Fruit fly (Drosophila melanogaster): Measurements from ENCODE around the gene CG8892.

Gene CG8892

DNA sequence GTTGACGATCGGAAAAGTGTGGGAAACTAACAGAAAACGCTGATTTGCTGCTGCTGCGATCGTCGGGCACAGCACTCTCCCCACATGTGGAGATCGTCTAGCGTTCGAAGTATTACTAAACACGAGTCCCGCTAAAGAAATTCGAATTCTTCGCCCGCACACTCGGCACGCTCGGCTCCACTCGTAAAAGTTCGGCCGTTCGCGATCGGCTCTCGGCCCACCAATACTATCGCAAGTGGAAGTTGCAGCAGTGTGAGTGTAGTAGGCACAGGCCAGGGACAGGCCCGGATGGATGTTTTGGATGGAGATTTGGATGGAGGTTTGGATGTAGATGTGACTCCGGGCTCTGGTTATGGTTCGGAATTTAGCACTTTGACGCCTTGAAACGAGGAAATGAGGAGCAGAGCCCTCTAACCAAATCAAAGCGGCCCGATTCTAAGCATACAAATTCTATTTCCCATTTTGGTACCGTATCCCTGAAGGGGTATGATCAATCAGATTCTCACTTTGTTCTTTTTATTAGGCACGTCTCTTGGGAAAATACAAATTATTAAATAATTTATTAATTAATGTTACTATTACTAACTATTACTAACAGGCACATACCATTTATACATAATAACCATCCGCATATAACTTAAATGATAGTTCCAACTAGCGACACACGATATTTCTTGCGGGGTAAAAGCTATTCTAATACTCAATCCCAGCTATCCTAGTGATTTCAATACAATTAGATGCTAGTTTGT lies 46.1 kb upstream of the CG8892 start:
- TF ChIP-seq Clk (GFP tag; optimal IDR thresholded peaks at IDR 0.05), result no peak
- TF ChIP-seq Crg-1 (GFP tag; optimal IDR thresholded peaks at IDR 0.05), result no peak
- TF ChIP-seq kay (GFP tag; ENCODE audit: borderline replicate concordance), result no peak
- no peak for TF ChIP-seq pad (GFP tag; optimal IDR thresholded peaks at IDR 0.05)
- peak; percentile 3 for TF ChIP-seq cic (GFP tag; optimal IDR thresholded peaks at IDR 0.05)
- TF ChIP-seq cnc (optimal IDR thresholded peaks at IDR 0.05), result no peak
- TF ChIP-seq tj (GFP tag; optimal IDR thresholded peaks at IDR 0.05), result peak; percentile 41
- no peak for TF ChIP-seq CG33017 (tag; optimal IDR thresholded peaks at IDR 0.05)

DNA sequence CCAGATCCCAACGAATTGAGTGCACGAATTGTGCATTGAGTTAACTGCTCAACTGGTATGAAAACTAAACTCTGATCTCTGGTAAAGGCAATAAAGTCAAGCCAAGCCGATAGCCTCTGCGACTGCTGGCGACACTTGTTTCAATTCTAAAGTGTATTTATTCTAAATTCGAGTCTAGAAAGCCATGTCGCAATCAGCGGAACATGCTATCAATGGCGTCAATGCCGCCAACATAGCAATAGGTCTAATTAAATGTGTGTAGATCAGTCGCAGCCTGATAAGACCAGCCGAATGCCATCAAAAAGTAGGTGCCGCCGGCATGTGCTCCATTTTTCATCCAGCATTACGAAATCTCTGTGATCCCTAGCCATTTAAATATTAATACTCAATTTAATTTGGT lies 44.2 kb upstream of the CG8892 start:
- TF ChIP-seq CG5204 (GFP tag; optimal IDR thresholded peaks at IDR 0.05) (no peak), Mnt (GFP tag; optimal IDR thresholded peaks at IDR 0.05) (no peak), tj (GFP tag; optimal IDR thresholded peaks at IDR 0.05) (no peak), CG33017 (tag; optimal IDR thresholded peaks at IDR 0.05) (no peak), bab1 (GFP tag; optimal IDR thresholded peaks at IDR 0.05) (no peak), cic (GFP tag; optimal IDR thresholded peaks at IDR 0.05) (no peak), kay (GFP tag; ENCODE audit: borderline replicate concordance) (no peak), cnc (optimal IDR thresholded peaks at IDR 0.05) (no peak), ovo (GFP tag; optimal IDR thresholded peaks at IDR 0.05) (no peak), toe (GFP tag; optimal IDR thresholded peaks at IDR 0.05) (no peak), CG1620 (GFP tag; optimal IDR thresholded peaks at IDR 0.05) (no peak), Clk (GFP tag; optimal IDR thresholded peaks at IDR 0.05) (no peak)

- TF ChIP-seq CG1620 (GFP tag; optimal IDR thresholded peaks at IDR 0.05), result no peak
- TF ChIP-seq Hr96 (GFP tag; optimal IDR thresholded peaks at IDR 0.05), result no peak
- no peak for TF ChIP-seq cnc (optimal IDR thresholded peaks at IDR 0.05)
- no peak for TF ChIP-seq tj (GFP tag; optimal IDR thresholded peaks at IDR 0.05)
- no peak for TF ChIP-seq kay (GFP tag; ENCODE audit: borderline replicate concordance)
- no peak for TF ChIP-seq bab1 (GFP tag; optimal IDR thresholded peaks at IDR 0.05)
- TF ChIP-seq CG7045 (GFP tag; optimal IDR thresholded peaks at IDR 0.05), result no peak
- TF ChIP-seq CG7101 (tag; optimal IDR thresholded peaks at IDR 0.05), result no peak
- TF ChIP-seq Mnt (GFP tag; optimal IDR thresholded peaks at IDR 0.05), result no peak
- no peak for TF ChIP-seq Clk (GFP tag; optimal IDR thresholded peaks at IDR 0.05)
- no peak for TF ChIP-seq CG14711 (tag; optimal IDR thresholded peaks at IDR 0.05)
- TF ChIP-seq CG5204 (GFP tag; optimal IDR thresholded peaks at IDR 0.05), result no peak
- no peak for TF ChIP-seq CG11617 (GFP tag; optimal IDR thresholded peaks at IDR 0.05)
Measured at dm6 chr2L:5022602-5023001, 41.2 kb upstream of the CG8892 start.

dm6 chr2L:5020479-5020878 lies 39.1 kb upstream of the CG8892 start:
- TF ChIP-seq CG7101 (tag; optimal IDR thresholded peaks at IDR 0.05) (no peak), CG7045 (GFP tag; optimal IDR thresholded peaks at IDR 0.05) (no peak), Crg-1 (GFP tag; optimal IDR thresholded peaks at IDR 0.05) (no peak), CG11617 (GFP tag; optimal IDR thresholded peaks at IDR 0.05) (no peak), kay (GFP tag; ENCODE audit: borderline replicate concordance) (no peak), pad (GFP tag; optimal IDR thresholded peaks at IDR 0.05) (no peak), tj (GFP tag; optimal IDR thresholded peaks at IDR 0.05) (peak; percentile 91)

- peak; percentile 73 for TF ChIP-seq CG11617 (GFP tag; optimal IDR thresholded peaks at IDR 0.05)
- TF ChIP-seq CG1620 (GFP tag; optimal IDR thresholded peaks at IDR 0.05), result peak; percentile 78
- peak; percentile 49 for TF ChIP-seq tj (GFP tag; optimal IDR thresholded peaks at IDR 0.05)
- TF ChIP-seq kay (GFP tag; ENCODE audit: borderline replicate concordance), result no peak
- TF ChIP-seq CG7101 (tag; optimal IDR thresholded peaks at IDR 0.05), result peak; percentile 73
- peak; percentile 83 for TF ChIP-seq bab1 (GFP tag; optimal IDR thresholded peaks at IDR 0.05)
- TF ChIP-seq CG5204 (GFP tag; optimal IDR thresholded peaks at IDR 0.05), result no peak
- peak; percentile 56 for TF ChIP-seq Mnt (GFP tag; optimal IDR thresholded peaks at IDR 0.05)
- peak; percentile 52 for TF ChIP-seq ovo (GFP tag; optimal IDR thresholded peaks at IDR 0.05)
- peak; percentile 71 for TF ChIP-seq Hr96 (GFP tag; optimal IDR thresholded peaks at IDR 0.05)
- TF ChIP-seq CG14711 (tag; optimal IDR thresholded peaks at IDR 0.05), result peak; percentile 58
- peak; percentile 85 for TF ChIP-seq pad (GFP tag; optimal IDR thresholded peaks at IDR 0.05)
- peak; percentile 20 for TF ChIP-seq Clk (GFP tag; optimal IDR thresholded peaks at IDR 0.05)
- peak; percentile 37 for TF ChIP-seq CG33017 (tag; optimal IDR thresholded peaks at IDR 0.05)
- peak; percentile 52 for TF ChIP-seq Crg-1 (GFP tag; optimal IDR thresholded peaks at IDR 0.05)
- TF ChIP-seq toe (GFP tag; optimal IDR thresholded peaks at IDR 0.05), result peak; percentile 82
- TF ChIP-seq CG12768 (GFP tag; optimal IDR thresholded peaks at IDR 0.05), result peak; percentile 55
- peak; percentile 61 for TF ChIP-seq CG7045 (GFP tag; optimal IDR thresholded peaks at IDR 0.05)
- TF ChIP-seq cic (GFP tag; optimal IDR thresholded peaks at IDR 0.05), result no peak
- no peak for TF ChIP-seq cnc (optimal IDR thresholded peaks at IDR 0.05)
Measured at dm6 chr2L:5010784-5011260, 29.4 kb upstream of the CG8892 start, which contains the start of the genes CG31917, Tfb5 and SelT. Gene CG31917, minus strand, starts transcription at chr2L:5010834. Gene Tfb5, minus strand, starts transcription at chr2L:5010834. Gene SelT, plus strand, starts transcription at chr2L:5010922.

DNA sequence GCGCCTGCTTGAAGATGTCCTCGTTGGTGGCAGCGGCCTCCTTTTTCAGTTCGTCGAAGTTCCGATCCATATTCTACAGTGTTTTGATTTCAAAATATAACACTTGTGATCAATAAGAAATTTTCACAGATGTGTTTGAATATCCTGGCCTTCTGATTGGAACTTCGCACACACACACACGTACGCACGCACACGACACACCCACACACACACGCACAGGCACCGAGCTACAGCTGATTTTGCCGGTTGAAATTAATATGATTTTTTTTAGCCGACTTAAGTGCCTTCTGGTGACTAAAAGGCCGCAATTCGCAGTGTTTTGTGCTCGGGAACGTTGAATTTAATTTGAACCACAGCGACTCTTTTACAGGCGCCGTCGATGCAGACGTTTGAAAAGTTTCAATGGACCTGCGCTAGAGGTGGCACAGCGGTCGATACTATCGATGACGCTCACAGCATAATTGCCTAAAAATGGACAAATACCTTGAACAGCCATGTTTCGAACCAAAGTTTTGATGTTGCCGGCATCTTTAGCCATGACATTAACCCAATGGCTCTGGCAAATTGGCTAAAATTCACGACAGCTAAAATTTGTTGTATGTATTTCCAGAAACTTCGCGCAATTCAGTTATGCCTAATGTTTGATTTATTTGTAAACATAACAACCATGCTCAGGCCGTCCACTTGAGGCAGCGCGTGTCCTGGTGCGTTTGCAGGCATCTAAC lies 28.1 kb upstream of the CG8892 start, which contains the start of gene Rtnl1:
Gene Rtnl1 (minus strand): TSS at position 415 of the 725 bp plus-strand sequence.
- TF ChIP-seq Clk (GFP tag; optimal IDR thresholded peaks at IDR 0.05), result peak; percentile 15
- peak; percentile 22 for TF ChIP-seq pad (GFP tag; optimal IDR thresholded peaks at IDR 0.05)
- TF ChIP-seq tj (GFP tag; optimal IDR thresholded peaks at IDR 0.05), result peak; percentile 28
- TF ChIP-seq Mnt (GFP tag; optimal IDR thresholded peaks at IDR 0.05), result peak; percentile 42
- peak; percentile 17 for TF ChIP-seq CG7101 (tag; optimal IDR thresholded peaks at IDR 0.05)
- no peak for TF ChIP-seq toe (GFP tag; optimal IDR thresholded peaks at IDR 0.05)
- peak; percentile 11 for TF ChIP-seq CG11617 (GFP tag; optimal IDR thresholded peaks at IDR 0.05)
- no peak for TF ChIP-seq cnc (optimal IDR thresholded peaks at IDR 0.05)
- peak; percentile 70 for TF ChIP-seq cic (GFP tag; optimal IDR thresholded peaks at IDR 0.05)
- TF ChIP-seq CG1620 (GFP tag; optimal IDR thresholded peaks at IDR 0.05), result peak; percentile 66
- TF ChIP-seq Hr96 (GFP tag; optimal IDR thresholded peaks at IDR 0.05), result no peak
- TF ChIP-seq ovo (GFP tag; optimal IDR thresholded peaks at IDR 0.05), result no peak
- peak; percentile 33 for TF ChIP-seq CG14711 (tag; optimal IDR thresholded peaks at IDR 0.05)
- TF ChIP-seq CG12768 (GFP tag; optimal IDR thresholded peaks at IDR 0.05), result peak; percentile 26
- peak; percentile 33 for TF ChIP-seq Crg-1 (GFP tag; optimal IDR thresholded peaks at IDR 0.05)
- peak; percentile 81 for TF ChIP-seq bab1 (GFP tag; optimal IDR thresholded peaks at IDR 0.05)
- no peak for TF ChIP-seq kay (GFP tag; ENCODE audit: borderline replicate concordance)
- TF ChIP-seq CG7045 (GFP tag; optimal IDR thresholded peaks at IDR 0.05), result no peak
- TF ChIP-seq CG33017 (tag; optimal IDR thresholded peaks at IDR 0.05), result peak; percentile 34
- TF ChIP-seq CG5204 (GFP tag; optimal IDR thresholded peaks at IDR 0.05), result no peak

Data from whole organism, adult.